Fruit fly (Drosophila melanogaster) whole organism, adult: Measurements from ENCODE around the gene Dip-B.

ENCODE experiments used
- CG11617 ChIP-seq: fragments of 200-800 bp; sonication (Bioruptor generic); optimal IDR thresholded peaks from 2 replicates; lab custom pipeline; 2017; ENCODE audit warnings: mild to moderate bottlenecking, missing biosample characterization, missing genetic modification reagents, missing genetic modification characterization
- CG14711 ChIP-seq: fragments of 200-800 bp; sonication (Bioruptor generic); optimal IDR thresholded peaks from 2 replicates; lab custom pipeline; 2018; ENCODE audit warnings: missing biosample characterization, mild to moderate bottlenecking, missing genetic modification characterization, moderate library complexity
- CG1620 ChIP-seq: fragments of 200-800 bp; sonication (Bioruptor generic); optimal IDR thresholded peaks from 2 replicates; lab custom pipeline; 2016; ENCODE audit warnings: missing biosample characterization, missing genetic modification characterization
- CG33017 ChIP-seq: fragments of 200-800 bp; sonication (Bioruptor generic); optimal IDR thresholded peaks from 2 replicates; lab custom pipeline; 2018; ENCODE audit warnings: missing biosample characterization, mild to moderate bottlenecking, missing genetic modification characterization, moderate library complexity
- CG7101 ChIP-seq: fragments of 200-800 bp; sonication (Bioruptor generic); optimal IDR thresholded peaks from 2 replicates; lab custom pipeline; 2018; ENCODE audit warnings: missing biosample characterization, mild to moderate bottlenecking, missing genetic modification characterization, moderate library complexity
- Hr96 ChIP-seq: fragments of 200-800 bp; sonication (Bioruptor generic); optimal IDR thresholded peaks from 2 replicates; lab custom pipeline; 2016; ENCODE audit warnings: missing biosample characterization, missing genetic modification characterization
- Mnt ChIP-seq: fragments of 200-800 bp; sonication (Bioruptor generic); optimal IDR thresholded peaks from 2 replicates; lab custom pipeline; 2016; ENCODE audit warnings: missing biosample characterization, mild to moderate bottlenecking, missing genetic modification characterization
- bab1 ChIP-seq: fragments of 200-800 bp; sonication (Bioruptor generic); optimal IDR thresholded peaks from 3 replicates; lab custom pipeline; 2019; ENCODE audit warnings: missing biosample characterization, mild to moderate bottlenecking, missing genetic modification characterization, moderate library complexity
- cic ChIP-seq: fragments of 200-800 bp; sonication (Bioruptor generic); optimal IDR thresholded peaks from 2 replicates; lab custom pipeline; 2017; ENCODE audit warnings: missing biosample characterization, mild to moderate bottlenecking, missing genetic modification characterization, moderate library complexity
- kay ChIP-seq: fragments of 200-800 bp; sonication (Bioruptor generic); peaks from one replicate; lab custom pipeline; 2016; ENCODE audit warnings: missing biosample characterization, missing genetic modification characterization, borderline replicate concordance
- toe ChIP-seq: fragments of 200-800 bp; sonication (Bioruptor generic); optimal IDR thresholded peaks from 2 replicates; lab custom pipeline; 2016; ENCODE audit warnings: missing biosample characterization, missing genetic modification characterization

DNA sequence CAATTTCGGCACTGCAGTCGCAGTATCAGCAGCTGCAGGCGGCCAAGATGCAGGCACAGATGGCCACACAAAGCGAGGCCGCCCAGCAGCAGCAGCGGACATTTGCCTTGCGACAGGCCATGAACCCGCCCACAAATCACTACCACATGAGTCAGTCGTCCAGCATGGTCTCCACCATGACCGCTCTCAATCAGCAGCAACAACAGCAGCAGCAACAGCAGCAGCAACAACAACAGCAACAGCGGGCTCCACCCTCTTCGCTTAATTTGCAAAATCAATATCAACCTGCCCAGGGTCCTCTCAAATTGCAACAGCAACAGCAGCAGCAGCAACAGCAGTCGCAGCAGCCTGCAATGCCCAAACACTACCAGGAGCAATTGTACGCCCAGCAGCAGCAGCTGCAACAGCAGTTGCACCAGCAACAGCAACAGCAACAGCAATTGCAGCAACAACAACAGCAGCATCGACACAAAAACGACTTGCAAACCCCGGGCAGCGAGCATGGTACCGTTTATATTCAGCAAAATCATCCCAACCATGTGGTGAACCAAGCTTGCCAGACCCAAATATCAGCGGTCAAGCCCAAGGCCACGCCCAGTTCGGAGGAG, 35.9 kb upstream of the Dip-B start:
- TF ChIP-seq CG33017 (tag; lab: Kevin White, UChicago), result no peak
- TF ChIP-seq Mnt (GFP tag; lab: Kevin White, UChicago), result no peak
- TF ChIP-seq kay (GFP tag; lab: Kevin White, UChicago), result no peak
- TF ChIP-seq bab1 (GFP tag; lab: Kevin White, UChicago), result no peak
- no peak for TF ChIP-seq CG1620 (GFP tag; lab: Kevin White, UChicago)
- TF ChIP-seq toe (GFP tag; lab: Kevin White, UChicago), result no peak
- no peak for TF ChIP-seq CG14711 (tag; lab: Kevin White, UChicago)
- TF ChIP-seq cic (GFP tag; lab: Kevin White, UChicago), result no peak
- TF ChIP-seq CG11617 (GFP tag; lab: Kevin White, UChicago), result no peak
- TF ChIP-seq CG7101 (tag; lab: Kevin White, UChicago), result no peak
- TF ChIP-seq Hr96 (GFP tag; lab: Kevin White, UChicago), result no peak
